Fruit fly (Drosophila melanogaster) whole organism, embryonic: ENCODE measurements around the gene cv-c.

Source experiments
- Adf1 ChIP-seq: fragments of 200-800 bp; sonication (Bioruptor generic); IDR thresholded peaks from 2 replicates; pipeline ENCODE4 v1.3.6; 2022; ENCODE audit warnings: missing biosample characterization, missing genetic modification characterization
- B-H1 ChIP-seq: fragments of 200-800 bp; sonication (Bioruptor generic); IDR thresholded peaks from 3 replicates; pipeline ENCODE4 v1.3.6; 2022; ENCODE audit warnings: missing biosample characterization, missing genetic modification characterization
- Blimp-1 ChIP-seq: fragments of 200-800 bp; sonication (Bioruptor generic); optimal IDR thresholded peaks from 3 replicates; lab custom pipeline; 2018; ENCODE audit warnings: missing biosample characterization, missing genetic modification characterization, mild to moderate bottlenecking, moderate library complexity, missing genetic modification reagents
- Bteb2 ChIP-seq: fragments of 200-800 bp; sonication (Bioruptor generic); optimal IDR thresholded peaks from 2 replicates; lab custom pipeline; 2016; ENCODE audit warnings: missing biosample characterization, missing genetic modification characterization
- CG11456 ChIP-seq: fragments of 200-800 bp; sonication (Bioruptor generic); IDR thresholded peaks from 3 replicates; pipeline ENCODE4 v1.3.6; 2022; ENCODE audit warnings: missing biosample characterization, missing genetic modification characterization
- CG11504 ChIP-seq: fragments of 200-800 bp; sonication (Bioruptor generic); optimal IDR thresholded peaks from 3 replicates; lab custom pipeline; 2019; ENCODE audit warnings: missing biosample characterization, mild to moderate bottlenecking, missing genetic modification characterization, moderate library complexity
- CG12659 ChIP-seq: fragments of 200-800 bp; sonication (Bioruptor generic); optimal IDR thresholded peaks from 3 replicates; lab custom pipeline; 2017; ENCODE audit warnings: mild to moderate bottlenecking, missing biosample characterization, missing genetic modification reagents, missing genetic modification characterization
- CG12744 ChIP-seq: fragments of 200-800 bp; sonication (Bioruptor generic); optimal IDR thresholded peaks from 2 replicates; lab custom pipeline; 2016; ENCODE audit warnings: missing biosample characterization, missing genetic modification characterization
- CG12769 ChIP-seq: fragments of 200-800 bp; sonication (Bioruptor generic); optimal IDR thresholded peaks from 2 replicates; lab custom pipeline; 2019; ENCODE audit warnings: missing biosample characterization, mild to moderate bottlenecking, missing genetic modification characterization, moderate library complexity
- CG14014 ChIP-seq: fragments of 200-800 bp; sonication (Bioruptor generic); IDR thresholded peaks from 2 replicates; pipeline ENCODE4 v1.3.6; 2022; ENCODE audit warnings: missing biosample characterization, missing genetic modification characterization
- CG16779 ChIP-seq: fragments of 200-800 bp; sonication (Bioruptor generic); IDR thresholded peaks from 2 replicates; pipeline ENCODE4 v1.3.6; 2022; ENCODE audit warnings: missing biosample characterization, missing genetic modification characterization
- CG17359 ChIP-seq: fragments of 200-800 bp; sonication (Bioruptor generic); optimal IDR thresholded peaks from 3 replicates; lab custom pipeline; 2018; ENCODE audit warnings: missing biosample characterization, mild to moderate bottlenecking, missing genetic modification characterization, moderate library complexity
- CG30431 ChIP-seq: fragments of 200-800 bp; sonication (Bioruptor generic); optimal IDR thresholded peaks from 2 replicates; lab custom pipeline; 2017; ENCODE audit warnings: missing biosample characterization, missing genetic modification characterization
- CG32767 ChIP-seq: fragments of 200-800 bp; sonication (Bioruptor generic); IDR thresholded peaks from 2 replicates; pipeline ENCODE4 v1.3.6; 2022; ENCODE audit warnings: missing biosample characterization, missing genetic modification characterization
- CG3281 ChIP-seq: fragments of 200-800 bp; sonication (Bioruptor generic); optimal IDR thresholded peaks from 3 replicates; lab custom pipeline; 2017; ENCODE audit warnings: missing biosample characterization, mild to moderate bottlenecking, missing genetic modification characterization
- CG3847 ChIP-seq: fragments of 200-800 bp; sonication (Bioruptor generic); IDR thresholded peaks from 2 replicates; pipeline ENCODE4 v1.3.6; 2022; ENCODE audit warnings: missing biosample characterization, missing genetic modification characterization
- CG6683 ChIP-seq: fragments of 200-800 bp; sonication (Bioruptor generic); optimal IDR thresholded peaks from 2 replicates; lab custom pipeline; 2017; ENCODE audit warnings: missing biosample characterization, mild to moderate bottlenecking, missing genetic modification characterization, missing genetic modification reagents
- CG6765 ChIP-seq: fragments of 200-800 bp; sonication (Bioruptor generic); optimal IDR thresholded peaks from 3 replicates; lab custom pipeline; 2017; ENCODE audit warnings: missing biosample characterization, mild to moderate bottlenecking, missing genetic modification characterization
- CG6854 ChIP-seq: fragments of 200-800 bp; sonication (Bioruptor generic); optimal IDR thresholded peaks from 3 replicates; lab custom pipeline; 2017; ENCODE audit warnings: missing biosample characterization, mild to moderate bottlenecking, missing genetic modification characterization
- CoRest ChIP-seq: fragments of 200-800 bp; sonication (Bioruptor generic); optimal IDR thresholded peaks from 3 replicates; lab custom pipeline; 2018; ENCODE audit warnings: missing biosample characterization, mild to moderate bottlenecking, missing genetic modification characterization, moderate library complexity
- D19B ChIP-seq: fragments of 200-800 bp; sonication (Bioruptor generic); optimal IDR thresholded peaks from 2 replicates; lab custom pipeline; 2017; ENCODE audit warnings: missing biosample characterization, mild to moderate bottlenecking, missing genetic modification characterization
- Dbx ChIP-seq: fragments of 200-800 bp; sonication (Bioruptor generic); IDR thresholded peaks from 3 replicates; pipeline ENCODE4 v1.3.6; 2022; ENCODE audit warnings: missing biosample characterization, missing genetic modification characterization
- Deaf1 ChIP-seq: fragments of 200-800 bp; optimal IDR thresholded peaks from 3 replicates; lab custom pipeline; 2019; ENCODE audit warnings: missing biosample characterization, mild to moderate bottlenecking, missing genetic modification characterization, moderate library complexity
- Doc3 ChIP-seq: fragments of 200-800 bp; sonication (Bioruptor generic); IDR thresholded peaks from 3 replicates; pipeline ENCODE4 v1.3.6; 2022; ENCODE audit warnings: missing biosample characterization, missing genetic modification characterization; ENCODE audit not compliant: partially characterized antibody
- ERR ChIP-seq: fragments of 200-800 bp; sonication (Bioruptor generic); optimal IDR thresholded peaks from 2 replicates; lab custom pipeline; 2016; ENCODE audit warnings: missing biosample characterization, missing genetic modification characterization
- Gug ChIP-seq: fragments of 200-800 bp; sonication (Bioruptor generic); IDR thresholded peaks from 4 replicates; pipeline ENCODE4 v1.3.6; 2022; ENCODE audit warnings: missing biosample characterization, missing genetic modification characterization
- H15 ChIP-seq: fragments of 200-800 bp; sonication (Bioruptor generic); IDR thresholded peaks from 3 replicates; pipeline ENCODE4 v1.3.6; 2022; ENCODE audit warnings: missing biosample characterization, missing genetic modification characterization
- H2.0 ChIP-seq: fragments of 200-800 bp; sonication (Bioruptor generic); IDR thresholded peaks from 2 replicates; pipeline ENCODE4 v1.3.6; 2022; ENCODE audit warnings: missing biosample characterization, missing genetic modification characterization
- HLH3B ChIP-seq: fragments of 200-800 bp; sonication (Bioruptor generic); IDR thresholded peaks from 2 replicates; pipeline ENCODE4 v1.3.6; 2022; ENCODE audit warnings: missing biosample characterization, missing genetic modification characterization
- Lim3 ChIP-seq: fragments of 200-800 bp; sonication (Bioruptor generic); IDR thresholded peaks from 2 replicates; pipeline ENCODE4 v1.3.6; 2022; ENCODE audit warnings: missing biosample characterization, missing genetic modification characterization
- MTF-1 ChIP-seq: fragments of 200-800 bp; sonication (Bioruptor generic); optimal IDR thresholded peaks from 2 replicates; lab custom pipeline; 2018; ENCODE audit warnings: missing biosample characterization, mild to moderate bottlenecking, missing genetic modification characterization, borderline replicate concordance
- Med ChIP-seq: fragments of 200-800 bp; sonication (Bioruptor generic); peaks from one replicate; lab custom pipeline; 2016; ENCODE audit warnings: missing biosample characterization, missing genetic modification characterization, mild to moderate bottlenecking, inconsistent platforms, moderate library complexity
- Mes4 ChIP-seq: fragments of 200-800 bp; sonication (Bioruptor generic); optimal IDR thresholded peaks from 2 replicates; lab custom pipeline; 2016; ENCODE audit warnings: missing biosample characterization, missing genetic modification characterization
- Mrtf ChIP-seq: fragments of 200-800 bp; sonication (Bioruptor generic); IDR thresholded peaks from 3 replicates; pipeline ENCODE4 v1.3.6; 2022; ENCODE audit warnings: missing biosample characterization, missing genetic modification characterization
- NK7.1 ChIP-seq: fragments of 200-800 bp; sonication (Bioruptor generic); optimal IDR thresholded peaks from 3 replicates; lab custom pipeline; 2016; ENCODE audit warnings: missing biosample characterization, missing genetic modification characterization
- NfI ChIP-seq: fragments of 200-800 bp; sonication (Bioruptor generic); optimal IDR thresholded peaks from 3 replicates; lab custom pipeline; 2018; ENCODE audit warnings: missing biosample characterization, mild to moderate bottlenecking, missing genetic modification characterization, moderate library complexity
- Optix ChIP-seq: fragments of 200-800 bp; sonication (Bioruptor generic); IDR thresholded peaks from 3 replicates; pipeline ENCODE4 v1.3.6; 2022; ENCODE audit warnings: missing biosample characterization, missing genetic modification characterization
- Rfx ChIP-seq: fragments of 200-800 bp; sonication (Bioruptor generic); IDR thresholded peaks from 2 replicates; pipeline ENCODE4 v1.3.6; 2022; ENCODE audit warnings: missing biosample characterization, missing genetic modification characterization
- Sox102F ChIP-seq: fragments of 200-800 bp; sonication (Bioruptor generic); optimal IDR thresholded peaks from 2 replicates; lab custom pipeline; 2018; ENCODE audit warnings: missing biosample characterization, mild to moderate bottlenecking, missing genetic modification characterization, moderate library complexity
- Ssrp ChIP-seq: fragments of 200-800 bp; sonication (Bioruptor generic); optimal IDR thresholded peaks from 2 replicates; lab custom pipeline; 2018; ENCODE audit warnings: missing biosample characterization, mild to moderate bottlenecking, missing genetic modification characterization, moderate library complexity
- dmrt99B ChIP-seq: fragments of 200-800 bp; sonication (Bioruptor generic); optimal IDR thresholded peaks from 2 replicates; lab custom pipeline; 2018; ENCODE audit warnings: missing biosample characterization, mild to moderate bottlenecking, missing genetic modification characterization, moderate library complexity
- fru ChIP-seq: fragments of >200 bp; optimal IDR thresholded peaks from 2 replicates; lab custom pipeline; 2017
- gfzf ChIP-seq: fragments of 200-800 bp; sonication (Bioruptor generic); optimal IDR thresholded peaks from 2 replicates; lab custom pipeline; 2016; ENCODE audit warnings: missing biosample characterization, mild to moderate bottlenecking, missing genetic modification characterization, moderate library complexity
- gro ChIP-seq: fragments of 200-800 bp; sonication (Bioruptor generic); optimal IDR thresholded peaks from 2 replicates; lab custom pipeline; 2016; ENCODE audit warnings: missing biosample characterization, missing genetic modification characterization
- knrl ChIP-seq: fragments of 200-800 bp; sonication (Bioruptor generic); IDR thresholded peaks from 3 replicates; pipeline ENCODE4 v1.3.6; 2022; ENCODE audit warnings: missing biosample characterization, missing genetic modification characterization; ENCODE audit not compliant: partially characterized antibody
- p53 ChIP-seq: fragments of 200-800 bp; sonication (Bioruptor generic); optimal IDR thresholded peaks from 2 replicates; lab custom pipeline; 2016; ENCODE audit warnings: missing biosample characterization, missing genetic modification characterization
- salm ChIP-seq: fragments of 200-800 bp; sonication (Bioruptor generic); optimal IDR thresholded peaks from 2 replicates; lab custom pipeline; 2018; ENCODE audit warnings: missing biosample characterization, mild to moderate bottlenecking, missing genetic modification characterization
- sd ChIP-seq: fragments of 200-800 bp; sonication (Bioruptor generic); optimal IDR thresholded peaks from 3 replicates; lab custom pipeline; 2018; ENCODE audit warnings: missing biosample characterization, mild to moderate bottlenecking, missing genetic modification characterization, moderate library complexity
- sens-2 ChIP-seq: fragments of 200-800 bp; sonication (Bioruptor generic); IDR thresholded peaks from 2 replicates; pipeline ENCODE4 v1.3.6; 2022; ENCODE audit warnings: missing biosample characterization, missing genetic modification characterization
- slbo ChIP-seq: fragments of 200-800 bp; sonication (Bioruptor generic); IDR thresholded peaks from 2 replicates; pipeline ENCODE4 v1.3.6; 2022; ENCODE audit warnings: missing biosample characterization, missing genetic modification characterization
- slou ChIP-seq: fragments of 200-800 bp; sonication (Bioruptor generic); optimal IDR thresholded peaks from 3 replicates; lab custom pipeline; 2016; ENCODE audit warnings: missing biosample characterization, missing genetic modification characterization
- tin ChIP-seq: fragments of 200-800 bp; sonication (Bioruptor generic); optimal IDR thresholded peaks from 3 replicates; lab custom pipeline; 2016; ENCODE audit warnings: missing biosample characterization, missing genetic modification characterization
- ttk ChIP-seq: fragments of 200-800 bp; sonication (Bioruptor generic); IDR thresholded peaks from 2 replicates; pipeline ENCODE4 v2.1.2; 2022; ENCODE audit warnings: missing biosample characterization, missing genetic modification characterization

cv-c gene

DNA sequence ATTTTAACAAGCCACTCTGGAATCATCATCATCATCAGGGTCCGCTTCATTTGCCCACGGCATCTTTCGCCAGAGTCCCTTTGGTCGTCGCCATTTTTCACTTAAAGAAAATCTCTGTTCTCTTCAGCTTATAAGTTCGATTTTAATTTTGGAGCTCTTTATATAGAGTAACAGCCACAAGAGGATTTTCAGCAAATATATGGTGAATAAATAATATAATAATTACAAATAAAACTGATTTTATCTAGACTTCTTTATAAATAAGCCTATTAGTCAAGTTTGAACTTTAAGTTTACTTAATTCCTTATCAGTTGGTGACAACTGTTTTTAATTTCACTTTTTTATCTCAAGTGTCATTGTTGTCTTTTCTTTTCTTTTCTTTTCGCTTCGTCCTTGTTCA lies 133.0 kb downstream of the cv-c start (continued):
- TF ChIP-seq NK7.1 (GFP tag; lab: Kevin White, UChicago) = no peak
- TF ChIP-seq CG11456 = no peak
- no peak for TF ChIP-seq CG32767 (GFP tag; lab: Robert Waterston, UW)
- no peak for TF ChIP-seq Adf1
- TF ChIP-seq dmrt99B = peak; percentile 48
- TF ChIP-seq Sox102F = no peak
- no peak for TF ChIP-seq p53 (GFP tag; lab: Kevin White, UChicago)
- TF ChIP-seq CG3281 = peak; percentile 10
- TF ChIP-seq Bteb2 = no peak
- TF ChIP-seq Doc3 (GFP tag; lab: Robert Waterston, UW) = no peak
- no peak for TF ChIP-seq ttk (GFP tag; lab: Robert Waterston, UW)
- no peak for TF ChIP-seq CoRest (tag; lab: Kevin White, UChicago)
- no peak for TF ChIP-seq CG12769
- no peak for TF ChIP-seq gro (GFP tag; lab: Kevin White, UChicago)
- no peak for TF ChIP-seq CG12744
- TF ChIP-seq Mrtf (GFP tag; lab: Robert Waterston, UW) = no peak
- TF ChIP-seq Rfx (GFP tag; lab: Robert Waterston, UW) = no peak
- no peak for TF ChIP-seq Deaf1
- no peak for TF ChIP-seq gfzf (GFP tag; lab: Kevin White, UChicago)
- no peak for TF ChIP-seq knrl (GFP tag; lab: Robert Waterston, UW)
- TF ChIP-seq sd (tag; lab: Kevin White, UChicago) = peak; percentile 40
- no peak for TF ChIP-seq B-H1
- TF ChIP-seq slou (GFP tag; lab: Kevin White, UChicago) = no peak
- no peak for TF ChIP-seq salm
- no peak for TF ChIP-seq CG16779 (GFP tag; lab: Robert Waterston, UW)
- TF ChIP-seq MTF-1 (GFP tag; lab: Kevin White, UChicago) = no peak
- no peak for TF ChIP-seq Dbx (GFP tag; lab: Robert Waterston, UW)
- TF ChIP-seq sens-2 (GFP tag; lab: Robert Waterston, UW) = no peak
- TF ChIP-seq Optix (GFP tag; lab: Robert Waterston, UW) = no peak
- no peak for TF ChIP-seq D19B (GFP tag; lab: Kevin White, UChicago)
- no peak for TF ChIP-seq CG30431
- TF ChIP-seq H2.0 = no peak
- TF ChIP-seq fru = no peak
- no peak for TF ChIP-seq CG14014 (GFP tag; lab: Robert Waterston, UW)
- TF ChIP-seq CG12659 = peak; percentile 4
- TF ChIP-seq slbo (GFP tag; lab: Robert Waterston, UW) = 0 out of 2 replicates have a peak, but pooled peaks have one; percentile 4
- no peak for TF ChIP-seq H15
- no peak for TF ChIP-seq HLH3B
- TF ChIP-seq Lim3 (GFP tag; lab: Robert Waterston, UW) = no peak
- no peak for TF ChIP-seq tin (GFP tag; lab: Kevin White, UChicago)
- TF ChIP-seq Med (GFP tag; lab: Kevin White, UChicago) = no peak
- TF ChIP-seq CG6683 = no peak
- TF ChIP-seq CG6854 = no peak
- no peak for TF ChIP-seq NfI
- no peak for TF ChIP-seq CG3847
- TF ChIP-seq CG17359 = peak; percentile 7
- TF ChIP-seq ERR = no peak
- no peak for TF ChIP-seq Ssrp (tag; lab: Kevin White, UChicago)
- no peak for TF ChIP-seq Mes4 (GFP tag; lab: Kevin White, UChicago)
- TF ChIP-seq Blimp-1 (GFP tag; lab: Kevin White, UChicago) = no peak
- TF ChIP-seq CG6765 (GFP tag; lab: Kevin White, UChicago) = no peak
- peak; percentile 51 for TF ChIP-seq CG11504 (tag; lab: Kevin White, UChicago)
- TF ChIP-seq Gug = no peak
